Worm (Caenorhabditis elegans): ENCODE data around the gene str-84.

Gene str-84

ce11 chrV:8972271-8972670, 8.5 kb downstream of the str-84 start, which contains the start of gene nhr-195:
Gene nhr-195 (minus strand): TSS chrV:8972371.
- TF ChIP-seq elt-2 (tag; optimal IDR thresholded peaks at IDR 0.05), result no peak
- TF ChIP-seq ceh-22 (tag; optimal IDR thresholded peaks at IDR 0.05), result no peak
- no peak for TF ChIP-seq dve-1 (tag; optimal IDR thresholded peaks at IDR 0.05)
- TF ChIP-seq hlh-15 (tag; optimal IDR thresholded peaks at IDR 0.05), result no peak
- TF ChIP-seq ahr-1 (tag; optimal IDR thresholded peaks at IDR 0.05), result no peak
- no peak for TF ChIP-seq pha-2 (tag; optimal IDR thresholded peaks at IDR 0.05)
- TF ChIP-seq lim-6 (tag; optimal IDR thresholded peaks at IDR 0.05), result no peak
- TF ChIP-seq ceh-6 (GFP tag; optimal IDR thresholded peaks at IDR 0.05), result no peak
- TF ChIP-seq sox-2 (GFP tag; IDR thresholded peaks at IDR 0.05), result no peak
- TF ChIP-seq nfya-1 (tag; optimal IDR thresholded peaks at IDR 0.05), result no peak
- no peak for TF ChIP-seq rnt-1 (tag; optimal IDR thresholded peaks at IDR 0.05)
- no peak for TF ChIP-seq gmeb-2 (tag; optimal IDR thresholded peaks at IDR 0.05)
- no peak for TF ChIP-seq sdc-2 (tag; optimal IDR thresholded peaks at IDR 0.05)
- no peak for TF ChIP-seq pag-3 (tag; optimal IDR thresholded peaks at IDR 0.05; ENCODE audit: borderline replicate concordance)
- no peak for TF ChIP-seq eyg-1 (tag; optimal IDR thresholded peaks at IDR 0.05)
- no peak for TF ChIP-seq ref-2 (tag; optimal IDR thresholded peaks at IDR 0.05)
- TF ChIP-seq madf-2 (tag; optimal IDR thresholded peaks at IDR 0.05), result no peak

- TF ChIP-seq ahr-1 (tag; optimal IDR thresholded peaks at IDR 0.05) (no peak), ceh-22 (tag; optimal IDR thresholded peaks at IDR 0.05) (no peak), dmd-4 (tag; optimal IDR thresholded peaks at IDR 0.05; ENCODE audit: borderline replicate concordance) (no peak), nhr-232 (tag; optimal IDR thresholded peaks at IDR 0.05) (no peak), lim-6 (tag; optimal IDR thresholded peaks at IDR 0.05) (no peak), tbx-7 (tag; optimal IDR thresholded peaks at IDR 0.05) (no peak), sox-2 (GFP tag; IDR thresholded peaks at IDR 0.05) (no peak), K02D7.2 (tag; optimal IDR thresholded peaks at IDR 0.05) (no peak)
Measured at ce11 chrV:8966086-8966485, 14.7 kb downstream of the str-84 start, which contains the start of gene nhr-219. Gene nhr-219 (minus strand): TSS chrV:8966186.

- peak; percentile 53 for TF ChIP-seq pax-1 (tag; optimal IDR thresholded peaks at IDR 0.05)
- no peak for TF ChIP-seq gmeb-2 (tag; optimal IDR thresholded peaks at IDR 0.05)
Measured at ce11 chrV:8964055-8964758, 16.5 kb downstream of the str-84 start, which contains the start of gene nhr-44. Gene nhr-44 (minus strand): TSS chrV:8964105.

ce11 chrV:8956387-8957095, 24.2 kb downstream of the str-84 start, which contains the start of gene ttc-17:
Gene ttc-17 (plus strand): TSS chrV:8957045.
- TF ChIP-seq sox-2 (GFP tag; IDR thresholded peaks at IDR 0.05) (no peak), dve-1 (tag; optimal IDR thresholded peaks at IDR 0.05) (no peak), pros-1 (tag; optimal IDR thresholded peaks at IDR 0.05) (no peak), nhr-232 (tag; optimal IDR thresholded peaks at IDR 0.05) (no peak), npax-4 (tag; optimal IDR thresholded peaks at IDR 0.05) (no peak), ceh-9 (tag; optimal IDR thresholded peaks at IDR 0.05) (no peak), ceh-18 (tag; optimal IDR thresholded peaks at IDR 0.05) (no peak), ceh-30 (tag; optimal IDR thresholded peaks at IDR 0.05) (no peak), C38D4.7 (GFP tag; optimal IDR thresholded peaks at IDR 0.05) (no peak), hlh-15 (tag; optimal IDR thresholded peaks at IDR 0.05) (no peak), ttx-3 (tag; optimal IDR thresholded peaks at IDR 0.05) (no peak), ceh-48 (tag; optimal IDR thresholded peaks at IDR 0.05) (no peak), unc-3 (GFP tag; conservative IDR thresholded peaks at IDR 0.05) (no peak), unc-3 (tag; optimal IDR thresholded peaks at IDR 0.05) (no peak), eyg-1 (tag; optimal IDR thresholded peaks at IDR 0.05) (no peak), unc-55 (GFP tag; optimal IDR thresholded peaks at IDR 0.05) (no peak), sdc-2 (tag; optimal IDR thresholded peaks at IDR 0.05) (no peak), unc-86 (tag; optimal IDR thresholded peaks at IDR 0.05) (no peak)

Measured in whole organism, late embryonic.